Fruit fly (Drosophila melanogaster) whole organism, prepupa: Measurements from ENCODE around the gene Pdhb.

Experiments
- cyc ChIP-seq: fragments of 200-800 bp; sonication (Bioruptor generic); optimal IDR thresholded peaks from 3 replicates; lab custom pipeline; 2016; ENCODE audit warnings: missing biosample characterization, missing genetic modification characterization
- dac ChIP-seq: fragments of 200-800 bp; sonication (Bioruptor generic); optimal IDR thresholded peaks from 2 replicates; lab custom pipeline; 2017; ENCODE audit warnings: missing biosample characterization, mild to moderate bottlenecking, missing genetic modification characterization
- fkh ChIP-seq: fragments of 200-800 bp; sonication (Bioruptor generic); optimal IDR thresholded peaks from 3 replicates; lab custom pipeline; 2017; ENCODE audit warnings: missing biosample characterization, mild to moderate bottlenecking, missing genetic modification characterization, moderate library complexity
- vri ChIP-seq: fragments of 200-800 bp; sonication (Bioruptor generic); optimal IDR thresholded peaks from 3 replicates; lab custom pipeline; 2016; ENCODE audit warnings: missing biosample characterization, mild to moderate bottlenecking, missing genetic modification characterization

- TF ChIP-seq cyc (GFP tag; lab: Kevin White, UChicago) (no peak), fkh (GFP tag; lab: Kevin White, UChicago) (no peak), dac (GFP tag; lab: Kevin White, UChicago) (no peak), vri (no peak)
These were observed 46.7 kb downstream of the Pdhb start for dm6 chr3R:29159620-29160019.
